Worm (Caenorhabditis elegans) whole organism, mixed stage, embryonic: ENCODE results near the gene Y48C3A.12.

Experiments used
- bed-3 ChIP-seq: fragments of 200-800 bp; sonication (Bioruptor generic); optimal IDR thresholded peaks from 3 replicates; lab custom pipeline; 2018; ENCODE audit warnings: mild to moderate bottlenecking, missing genetic modification characterization, moderate library complexity, missing compliant biosample characterization
- blmp-1 ChIP-seq: fragments of 150-350 bp; optimal IDR thresholded peaks from 2 replicates; lab custom pipeline; 2014; ENCODE audit warnings: missing biosample characterization, missing genetic modification characterization
- ceh-39 ChIP-seq: fragments of 150-350 bp; optimal IDR thresholded peaks from 2 replicates; lab custom pipeline; 2014; ENCODE audit warnings: missing biosample characterization, missing genetic modification characterization
- ceh-83 ChIP-seq: fragments of 200-800 bp; sonication (Bioruptor generic); optimal IDR thresholded peaks from 2 replicates; lab custom pipeline; 2018; ENCODE audit warnings: mild to moderate bottlenecking, missing genetic modification characterization, missing compliant biosample characterization
- ces-1 ChIP-seq: fragments of 150-350 bp; optimal IDR thresholded peaks from 2 replicates; lab custom pipeline; 2014; ENCODE audit warnings: missing biosample characterization, missing genetic modification reagents, missing genetic modification characterization
- cnd-1 ChIP-seq: fragments of 200-800 bp; sonication (Bioruptor generic); optimal IDR thresholded peaks from 2 replicates; lab custom pipeline; 2018; ENCODE audit warnings: mild to moderate bottlenecking, missing genetic modification characterization, missing compliant biosample characterization
- drap-1 ChIP-seq: fragments of 200-800 bp; sonication (Bioruptor generic); optimal IDR thresholded peaks from 3 replicates; lab custom pipeline; 2018; ENCODE audit warnings: mild to moderate bottlenecking, missing genetic modification characterization, missing compliant biosample characterization
- elt-1 ChIP-seq: sonication (generic microtip); optimal IDR thresholded peaks from 2 replicates; lab custom pipeline; 2017; ENCODE audit warnings: missing genetic modification characterization, mild to moderate bottlenecking, missing compliant biosample characterization, antibody characterized with exemption, moderate library complexity, borderline replicate concordance; ENCODE audit not compliant: insufficient read depth
- elt-3 ChIP-seq: fragments of 150-350 bp; optimal IDR thresholded peaks from 2 replicates; lab custom pipeline; 2014; ENCODE audit warnings: missing biosample characterization, missing genetic modification characterization
- flh-1 ChIP-seq: fragments of 200-800 bp; sonication (Bioruptor generic); optimal IDR thresholded peaks from 2 replicates; lab custom pipeline; 2018; ENCODE audit warnings: mild to moderate bottlenecking, missing genetic modification characterization, moderate library complexity, missing compliant biosample characterization
- ham-2 ChIP-seq: fragments of 200-800 bp; sonication (Bioruptor generic); optimal IDR thresholded peaks from 2 replicates; lab custom pipeline; 2018; ENCODE audit warnings: mild to moderate bottlenecking, missing genetic modification characterization, missing compliant biosample characterization
- hlh-1 ChIP-seq: fragments of 150-350 bp; optimal IDR thresholded peaks from 2 replicates; lab custom pipeline; 2014; ENCODE audit warnings: missing biosample characterization, missing genetic modification reagents, missing genetic modification characterization
- lin-13 ChIP-seq: fragments of 150-350 bp; optimal IDR thresholded peaks from 2 replicates; lab custom pipeline; 2014; ENCODE audit warnings: missing biosample characterization, missing genetic modification characterization
- lin-32 ChIP-seq: fragments of 200-800 bp; sonication (Bioruptor generic); optimal IDR thresholded peaks from 2 replicates; lab custom pipeline; 2018; ENCODE audit warnings: mild to moderate bottlenecking, missing genetic modification characterization, missing compliant biosample characterization
- lsy-2 ChIP-seq: fragments of 150-350 bp; optimal IDR thresholded peaks from 2 replicates; lab custom pipeline; 2014; ENCODE audit warnings: missing biosample characterization, missing genetic modification characterization
- mab-5 ChIP-seq: fragments of 150-350 bp; optimal IDR thresholded peaks from 2 replicates; lab custom pipeline; 2014; ENCODE audit warnings: missing biosample characterization, missing genetic modification characterization
- mep-1 ChIP-seq: fragments of 150-350 bp; optimal IDR thresholded peaks from 2 replicates; lab custom pipeline; 2017; ENCODE audit warnings: missing biosample characterization, missing genetic modification reagents, missing genetic modification characterization, inconsistent platforms
- mls-2 ChIP-seq: sonication (generic microtip); optimal IDR thresholded peaks from 2 replicates; lab custom pipeline; 2016; ENCODE audit warnings: mild to moderate bottlenecking, missing genetic modification characterization, moderate library complexity, missing compliant biosample characterization
- nhr-2 ChIP-seq: fragments of 150-350 bp; optimal IDR thresholded peaks from 2 replicates; lab custom pipeline; 2014; ENCODE audit warnings: missing biosample characterization, missing genetic modification characterization
- nhr-237 ChIP-seq: fragments of 150-350 bp; optimal IDR thresholded peaks from 2 replicates; lab custom pipeline; 2014; ENCODE audit warnings: missing biosample characterization, missing genetic modification characterization
- nhr-28 ChIP-seq: fragments of 150-350 bp; optimal IDR thresholded peaks from 2 replicates; lab custom pipeline; 2014; ENCODE audit warnings: missing biosample characterization, missing genetic modification characterization
- nhr-76 ChIP-seq: sonication (generic microtip); optimal IDR thresholded peaks from 2 replicates; lab custom pipeline; 2017; ENCODE audit warnings: missing biosample characterization, missing genetic modification characterization
- pha-4 ChIP-seq: fragments of 150-350 bp; optimal IDR thresholded peaks from 2 replicates; lab custom pipeline; 2018; ENCODE audit warnings: missing biosample characterization, missing genetic modification reagents, missing genetic modification characterization
- sem-2 ChIP-seq: fragments of 200-800 bp; sonication (Bioruptor generic); optimal IDR thresholded peaks from 2 replicates; lab custom pipeline; 2018; ENCODE audit warnings: mild to moderate bottlenecking, missing genetic modification characterization, missing compliant biosample characterization
- sptf-1 ChIP-seq: sonication (generic microtip); optimal IDR thresholded peaks from 2 replicates; lab custom pipeline; 2017; ENCODE audit warnings: mild to moderate bottlenecking, missing genetic modification characterization, moderate library complexity, missing compliant biosample characterization
- tbx-8 ChIP-seq: fragments of 200-800 bp; sonication (Bioruptor generic); optimal IDR thresholded peaks from 2 replicates; lab custom pipeline; 2018; ENCODE audit warnings: mild to moderate bottlenecking, missing genetic modification characterization, moderate library complexity, missing compliant biosample characterization
- unc-120 ChIP-seq: sonication (generic microtip); optimal IDR thresholded peaks from 2 replicates; lab custom pipeline; 2017; ENCODE audit warnings: missing genetic modification characterization, missing compliant biosample characterization; ENCODE audit not compliant: poor library complexity, severe bottlenecking
- unc-39 ChIP-seq: fragments of 150-350 bp; optimal IDR thresholded peaks from 2 replicates; lab custom pipeline; 2014; ENCODE audit warnings: missing biosample characterization, missing genetic modification characterization
- unc-62 ChIP-seq: fragments of 150-350 bp; optimal IDR thresholded peaks from 2 replicates; lab custom pipeline; 2014; ENCODE audit warnings: missing biosample characterization, missing genetic modification reagents, missing genetic modification characterization
- ztf-11 ChIP-seq: fragments of 150-350 bp; optimal IDR thresholded peaks from 2 replicates; lab custom pipeline; 2014; ENCODE audit warnings: missing biosample characterization, missing genetic modification characterization

Y48C3A.12 gene

ce11 chrII:13369231-13369630 is 7.0 kb upstream of the Y48C3A.12 start, which contains the start of gene Y48C3A.20:
Gene Y48C3A.20, plus strand, starts transcription at chrII:13369607.
- TF ChIP-seq unc-39 (tag; lab: Kevin White, UChicago) (no peak), ces-1 (GFP tag; lab: Kevin White, UChicago) (peak; percentile 83), drap-1 (GFP tag; lab: Kevin White, UChicago) (no peak), ceh-83 (no peak), mab-5 (tag; lab: Kevin White, UChicago) (no peak), cnd-1 (tag; lab: Kevin White, UChicago) (no peak), lin-13 (tag; lab: Kevin White, UChicago) (peak; percentile 73), tbx-8 (no peak), lin-32 (GFP tag; lab: Kevin White, UChicago) (no peak), mep-1 (tag; lab: Kevin White, UChicago) (peak; percentile 52), lsy-2 (tag; lab: Kevin White, UChicago) (peak; percentile 42), elt-3 (tag; lab: Kevin White, UChicago) (no peak), nhr-237 (tag; lab: Kevin White, UChicago) (peak; percentile 57), pha-4 (tag; lab: Kevin White, UChicago) (peak; percentile 71), elt-1 (no peak), ceh-39 (tag; lab: Kevin White, UChicago) (peak; percentile 16), nhr-2 (tag; lab: Kevin White, UChicago) (no peak), sptf-1 (peak; percentile 19), nhr-28 (tag; lab: Kevin White, UChicago) (no peak), hlh-1 (no peak)

- TF ChIP-seq flh-1 (GFP tag; lab: Kevin White, UChicago) (no peak), drap-1 (GFP tag; lab: Kevin White, UChicago) (no peak), elt-3 (tag; lab: Kevin White, UChicago) (no peak), lin-32 (GFP tag; lab: Kevin White, UChicago) (no peak), ceh-39 (tag; lab: Kevin White, UChicago) (no peak), tbx-8 (no peak), lsy-2 (tag; lab: Kevin White, UChicago) (no peak), unc-39 (tag; lab: Kevin White, UChicago) (no peak), mls-2 (tag; lab: Kevin White, UChicago) (no peak), pha-4 (tag; lab: Kevin White, UChicago) (no peak), unc-120 (tag; lab: Kevin White, UChicago) (no peak), hlh-1 (no peak), ham-2 (GFP tag; lab: Kevin White, UChicago) (no peak), nhr-2 (tag; lab: Kevin White, UChicago) (no peak), nhr-28 (tag; lab: Kevin White, UChicago) (no peak)
These were observed 6.8 kb downstream of the Y48C3A.12 start for ce11 chrII:13383061-13383460.

ce11 chrII:13389461-13389860 is 13.2 kb downstream of the Y48C3A.12 start, which contains the start of gene Y48C3A.14:
Gene Y48C3A.14, plus strand, starts transcription at chrII:13389761.
- TF ChIP-seq unc-62 (GFP tag; lab: Kevin White, UChicago) = no peak
- TF ChIP-seq drap-1 (GFP tag; lab: Kevin White, UChicago) = no peak
- no peak for TF ChIP-seq pha-4 (tag; lab: Kevin White, UChicago)
- TF ChIP-seq ztf-11 (tag; lab: Kevin White, UChicago) = no peak
- no peak for TF ChIP-seq hlh-1
- no peak for TF ChIP-seq elt-1
- TF ChIP-seq ham-2 (GFP tag; lab: Kevin White, UChicago) = no peak

ce11 chrII:13401549-13401948 is 25.3 kb downstream of the Y48C3A.12 start:
- TF ChIP-seq cnd-1 (tag; lab: Kevin White, UChicago) = no peak
- TF ChIP-seq blmp-1 (tag; lab: Kevin White, UChicago) = no peak
- no peak for TF ChIP-seq hlh-1
- TF ChIP-seq sem-2 (GFP tag; lab: Kevin White, UChicago) = no peak
- TF ChIP-seq nhr-76 = no peak
- TF ChIP-seq ham-2 (GFP tag; lab: Kevin White, UChicago) = no peak
- TF ChIP-seq tbx-8 = no peak
- no peak for TF ChIP-seq sptf-1
- no peak for TF ChIP-seq ceh-39 (tag; lab: Kevin White, UChicago)
- TF ChIP-seq mls-2 (tag; lab: Kevin White, UChicago) = no peak
- TF ChIP-seq pha-4 (tag; lab: Kevin White, UChicago) = no peak
- TF ChIP-seq bed-3 (GFP tag; lab: Kevin White, UChicago) = no peak

ce11 chrII:13402680-13403079 is 26.5 kb downstream of the Y48C3A.12 start, which contains the start of gene pinn-4:
Gene pinn-4, plus strand, starts transcription at chrII:13402980.
- TF ChIP-seq sem-2 (GFP tag; lab: Kevin White, UChicago) = no peak
- TF ChIP-seq bed-3 (GFP tag; lab: Kevin White, UChicago) = no peak
- no peak for TF ChIP-seq drap-1 (GFP tag; lab: Kevin White, UChicago)
- TF ChIP-seq tbx-8 = no peak
- TF ChIP-seq nhr-76 = no peak
- no peak for TF ChIP-seq unc-39 (tag; lab: Kevin White, UChicago)
- no peak for TF ChIP-seq nhr-237 (tag; lab: Kevin White, UChicago)
- TF ChIP-seq, all 35 proteins: peak for 0
